Fruit fly (Drosophila melanogaster) whole organism, embryonic: ENCODE results near the gene sra.
A peak's percentile ranks its signal among the peaks of the same experiment; 100 is the strongest.

Experiments
- Asciz ChIP-seq: fragments of 200-800 bp; sonication (Bioruptor generic); optimal IDR thresholded peaks from 2 replicates; lab custom pipeline; 2017; ENCODE audit warnings: missing biosample characterization, mild to moderate bottlenecking, missing genetic modification characterization, missing genetic modification reagents
- BtbVII ChIP-seq: fragments of 200-800 bp; sonication (Bioruptor generic); optimal IDR thresholded peaks from 3 replicates; lab custom pipeline; 2017; ENCODE audit warnings: missing biosample characterization, mild to moderate bottlenecking, missing genetic modification characterization
- CG10321 ChIP-seq: fragments of 200-800 bp; sonication (Bioruptor generic); IDR thresholded peaks from 2 replicates; pipeline ENCODE4 v1.3.6; 2022; ENCODE audit warnings: missing biosample characterization, missing genetic modification characterization
- CG10565 ChIP-seq: fragments of 200-800 bp; sonication (Bioruptor generic); optimal IDR thresholded peaks from 3 replicates; lab custom pipeline; 2016; ENCODE audit warnings: missing biosample characterization, mild to moderate bottlenecking, missing genetic modification characterization
- CG12104 ChIP-seq: fragments of 200-800 bp; sonication (Bioruptor generic); optimal IDR thresholded peaks from 3 replicates; lab custom pipeline; 2016; ENCODE audit warnings: missing biosample characterization, missing genetic modification characterization
- CG13894 ChIP-seq: fragments of 200-800 bp; sonication (Bioruptor generic); optimal IDR thresholded peaks from 3 replicates; lab custom pipeline; 2018; ENCODE audit warnings: missing biosample characterization, mild to moderate bottlenecking, missing genetic modification characterization, moderate library complexity
- CG14014 ChIP-seq: fragments of 200-800 bp; sonication (Bioruptor generic); IDR thresholded peaks from 2 replicates; pipeline ENCODE4 v1.3.6; 2022; ENCODE audit warnings: missing biosample characterization, missing genetic modification characterization
- CG14441 ChIP-seq: fragments of 200-800 bp; sonication (Bioruptor generic); IDR thresholded peaks from 2 replicates; pipeline ENCODE4 v1.3.6; 2022; ENCODE audit warnings: missing biosample characterization, missing genetic modification characterization
- CG15696 ChIP-seq: fragments of 200-800 bp; sonication (Bioruptor generic); optimal IDR thresholded peaks from 2 replicates; lab custom pipeline; 2019; ENCODE audit warnings: missing biosample characterization, mild to moderate bottlenecking, missing genetic modification characterization, moderate library complexity
- CG1602 ChIP-seq: fragments of 200-800 bp; sonication (Bioruptor generic); optimal IDR thresholded peaks from 3 replicates; lab custom pipeline; 2016; ENCODE audit warnings: missing biosample characterization, missing genetic modification characterization
- CG18476 ChIP-seq: fragments of 200-800 bp; sonication (Bioruptor generic); optimal IDR thresholded peaks from 2 replicates; lab custom pipeline; 2016; ENCODE audit warnings: missing biosample characterization, mild to moderate bottlenecking, missing genetic modification characterization
- CG30020 ChIP-seq: fragments of 200-800 bp; optimal IDR thresholded peaks from 2 replicates; lab custom pipeline; 2019; ENCODE audit warnings: missing biosample characterization, mild to moderate bottlenecking, missing genetic modification characterization, moderate library complexity
- CG34224 ChIP-seq: fragments of 200-800 bp; sonication (Bioruptor generic); IDR thresholded peaks from 3 replicates; pipeline ENCODE4 v1.3.6; 2022; ENCODE audit warnings: missing biosample characterization, missing genetic modification characterization; ENCODE audit not compliant: partially characterized antibody
- CG6272 ChIP-seq: fragments of 200-800 bp; sonication (Bioruptor generic); IDR thresholded peaks from 2 replicates; pipeline ENCODE4 v1.3.6; 2022; ENCODE audit warnings: missing biosample characterization, missing genetic modification characterization
- CG6765 ChIP-seq: fragments of 200-800 bp; sonication (Bioruptor generic); optimal IDR thresholded peaks from 3 replicates; lab custom pipeline; 2017; ENCODE audit warnings: missing biosample characterization, mild to moderate bottlenecking, missing genetic modification characterization
- CG7786 ChIP-seq: fragments of 200-800 bp; sonication (Bioruptor generic); optimal IDR thresholded peaks from 2 replicates; lab custom pipeline; 2016; ENCODE audit warnings: missing biosample characterization, missing genetic modification characterization
- CG8924 ChIP-seq: fragments of 200-800 bp; optimal IDR thresholded peaks from 3 replicates; lab custom pipeline; 2019; ENCODE audit warnings: missing biosample characterization, mild to moderate bottlenecking, missing genetic modification characterization, moderate library complexity
- CG9609 ChIP-seq: fragments of 200-800 bp; sonication (Bioruptor generic); optimal IDR thresholded peaks from 3 replicates; lab custom pipeline; 2016; ENCODE audit warnings: missing biosample characterization, missing genetic modification characterization
- CkIIα-i1 ChIP-seq: fragments of 200-800 bp; sonication (Bioruptor generic); IDR thresholded peaks from 2 replicates; pipeline ENCODE4 v1.3.6; 2022; ENCODE audit warnings: missing biosample characterization, missing genetic modification characterization
- Drgx ChIP-seq: fragments of 200-800 bp; sonication (Bioruptor generic); IDR thresholded peaks from 2 replicates; pipeline ENCODE4 v1.3.6; 2022; ENCODE audit warnings: missing biosample characterization, missing genetic modification characterization
- Elba2 ChIP-seq: fragments of 200-800 bp; sonication (Bioruptor generic); optimal IDR thresholded peaks from 3 replicates; lab custom pipeline; 2016; ENCODE audit warnings: missing biosample characterization, missing genetic modification characterization
- Hand ChIP-seq: fragments of 200-800 bp; sonication (Bioruptor generic); optimal IDR thresholded peaks from 2 replicates; lab custom pipeline; 2017; ENCODE audit warnings: mild to moderate bottlenecking, missing biosample characterization, missing genetic modification reagents, missing genetic modification characterization
- Hr78 ChIP-seq, 2 experiments: fragments of 200-800 bp in 1 of 2; fragments of >200 bp in 1 of 2; sonication (Bioruptor generic) in 1 of 2; optimal IDR thresholded peaks; 2 replicates each; lab custom pipeline; 2017 to 2019; ENCODE audit warnings: missing biosample characterization in 2 of 2, missing genetic modification characterization in 2 of 2, mild to moderate bottlenecking in 1 of 2, moderate library complexity in 1 of 2
- Hsf ChIP-seq: fragments of 200-800 bp; sonication (Bioruptor generic); optimal IDR thresholded peaks from 3 replicates; lab custom pipeline; 2016; ENCODE audit warnings: missing biosample characterization, missing genetic modification characterization
- MTF-1 ChIP-seq: fragments of 200-800 bp; sonication (Bioruptor generic); optimal IDR thresholded peaks from 2 replicates; lab custom pipeline; 2018; ENCODE audit warnings: missing biosample characterization, mild to moderate bottlenecking, missing genetic modification characterization, borderline replicate concordance
- Meics ChIP-seq: fragments of 200-800 bp; sonication (Bioruptor generic); optimal IDR thresholded peaks from 2 replicates; lab custom pipeline; 2017; ENCODE audit warnings: missing biosample characterization, mild to moderate bottlenecking, missing genetic modification characterization
- Mrtf ChIP-seq: fragments of 200-800 bp; sonication (Bioruptor generic); IDR thresholded peaks from 3 replicates; pipeline ENCODE4 v1.3.6; 2022; ENCODE audit warnings: missing biosample characterization, missing genetic modification characterization
- NC2α ChIP-seq: fragments of 200-800 bp; sonication (Bioruptor generic); optimal IDR thresholded peaks from 2 replicates; lab custom pipeline; 2016; ENCODE audit warnings: missing biosample characterization, missing genetic modification characterization
- Nf-YA ChIP-seq: fragments of 200-800 bp; sonication (Bioruptor generic); IDR thresholded peaks from 2 replicates; pipeline ENCODE4 v1.3.6; 2022; ENCODE audit warnings: missing biosample characterization, missing genetic modification characterization
- Pdp1 ChIP-seq, 2 experiments: fragments of 200-800 bp; sonication (Bioruptor generic); optimal IDR thresholded peaks; 3 replicates each; lab custom pipeline; 2016; ENCODE audit warnings: missing biosample characterization in 2 of 2, missing genetic modification characterization in 2 of 2, mild to moderate bottlenecking in 1 of 2, moderate library complexity in 1 of 2
- Ptx1 ChIP-seq: fragments of 200-800 bp; sonication (Bioruptor generic); IDR thresholded peaks from 2 replicates; pipeline ENCODE4 v1.3.6; 2022; ENCODE audit warnings: missing biosample characterization, missing genetic modification characterization
- Sox100B ChIP-seq: fragments of 200-800 bp; sonication (Bioruptor generic); optimal IDR thresholded peaks from 3 replicates; lab custom pipeline; 2018; ENCODE audit warnings: missing biosample characterization, mild to moderate bottlenecking, missing genetic modification characterization
- ac ChIP-seq: fragments of 200-800 bp; sonication (Bioruptor generic); optimal IDR thresholded peaks from 3 replicates; lab custom pipeline; 2017; ENCODE audit warnings: missing biosample characterization, mild to moderate bottlenecking, missing genetic modification characterization
- br ChIP-seq: fragments of >200 bp; optimal IDR thresholded peaks from 2 replicates; lab custom pipeline; 2017
- cato ChIP-seq: fragments of 200-800 bp; sonication (Bioruptor generic); optimal IDR thresholded peaks from 2 replicates; lab custom pipeline; 2016; ENCODE audit warnings: missing biosample characterization, missing genetic modification characterization, borderline replicate concordance
- dpn ChIP-seq, 2 experiments: fragments of 200-800 bp; sonication (Bioruptor generic); optimal IDR thresholded peaks; 3 replicates each; lab custom pipeline; 2016; ENCODE audit warnings: missing biosample characterization in 2 of 2, missing genetic modification characterization in 2 of 2
- esg ChIP-seq: fragments of 200-800 bp; sonication (Bioruptor generic); conservative IDR thresholded peaks from 2 replicates; pipeline ENCODE4 v1.3.6; 2022; ENCODE audit warnings: missing biosample characterization, missing genetic modification characterization
- fd102C ChIP-seq: fragments of 200-800 bp; sonication (Bioruptor generic); optimal IDR thresholded peaks from 2 replicates; lab custom pipeline; 2018; ENCODE audit warnings: missing biosample characterization, mild to moderate bottlenecking, missing genetic modification characterization, moderate library complexity
- ftz-f1 ChIP-seq: fragments of 200-800 bp; sonication (Bioruptor generic); optimal IDR thresholded peaks from 2 replicates; lab custom pipeline; 2016; ENCODE audit warnings: missing biosample characterization, missing genetic modification characterization
- grau ChIP-seq: fragments of 200-800 bp; optimal IDR thresholded peaks from 3 replicates; lab custom pipeline; 2019; ENCODE audit warnings: missing biosample characterization, mild to moderate bottlenecking, missing genetic modification characterization, moderate library complexity
- lab ChIP-seq: fragments of 200-800 bp; sonication (Bioruptor generic); optimal IDR thresholded peaks from 3 replicates; lab custom pipeline; 2017; ENCODE audit warnings: missing biosample characterization, missing genetic modification characterization, mild to moderate bottlenecking, moderate library complexity, missing genetic modification reagents
- odd ChIP-seq: fragments of 200-800 bp; sonication (Bioruptor generic); optimal IDR thresholded peaks from 2 replicates; lab custom pipeline; 2017; ENCODE audit warnings: missing biosample characterization, mild to moderate bottlenecking, missing genetic modification characterization
- org-1 ChIP-seq: fragments of 200-800 bp; sonication (Bioruptor generic); optimal IDR thresholded peaks from 2 replicates; lab custom pipeline; 2017; ENCODE audit warnings: missing biosample characterization, missing genetic modification characterization
- prd ChIP-seq, 3 experiments: fragments of >200 bp in 2 of 3; fragments of 200-800 bp in 1 of 3; sonication (Bioruptor generic) in 1 of 3; optimal IDR thresholded peaks in 2 of 3; IDR thresholded peaks in 1 of 3; 2 replicates in 2 of 3; 3 replicates in 1 of 3; pipeline versions ENCODE4 v1.3.6 to Lab custom; 2017 to 2022; ENCODE audit warnings: missing biosample characterization in 1 of 3, missing genetic modification characterization in 1 of 3
- schlank ChIP-seq: fragments of 200-800 bp; sonication (Bioruptor generic); optimal IDR thresholded peaks from 2 replicates; lab custom pipeline; 2018; ENCODE audit warnings: missing biosample characterization, mild to moderate bottlenecking, missing genetic modification characterization
- tap ChIP-seq: fragments of 200-800 bp; optimal IDR thresholded peaks from 3 replicates; lab custom pipeline; 2019; ENCODE audit warnings: missing biosample characterization, mild to moderate bottlenecking, missing genetic modification characterization, moderate library complexity
- tna ChIP-seq: fragments of 200-800 bp; sonication (Bioruptor generic); IDR thresholded peaks from 2 replicates; pipeline ENCODE4 v1.3.6; 2022; ENCODE audit warnings: missing biosample characterization, missing genetic modification characterization; ENCODE audit not compliant: partially characterized antibody
- tx ChIP-seq: fragments of 200-800 bp; sonication (Bioruptor generic); optimal IDR thresholded peaks from 2 replicates; lab custom pipeline; 2016; ENCODE audit warnings: missing biosample characterization, missing genetic modification characterization

sra gene

DNA sequence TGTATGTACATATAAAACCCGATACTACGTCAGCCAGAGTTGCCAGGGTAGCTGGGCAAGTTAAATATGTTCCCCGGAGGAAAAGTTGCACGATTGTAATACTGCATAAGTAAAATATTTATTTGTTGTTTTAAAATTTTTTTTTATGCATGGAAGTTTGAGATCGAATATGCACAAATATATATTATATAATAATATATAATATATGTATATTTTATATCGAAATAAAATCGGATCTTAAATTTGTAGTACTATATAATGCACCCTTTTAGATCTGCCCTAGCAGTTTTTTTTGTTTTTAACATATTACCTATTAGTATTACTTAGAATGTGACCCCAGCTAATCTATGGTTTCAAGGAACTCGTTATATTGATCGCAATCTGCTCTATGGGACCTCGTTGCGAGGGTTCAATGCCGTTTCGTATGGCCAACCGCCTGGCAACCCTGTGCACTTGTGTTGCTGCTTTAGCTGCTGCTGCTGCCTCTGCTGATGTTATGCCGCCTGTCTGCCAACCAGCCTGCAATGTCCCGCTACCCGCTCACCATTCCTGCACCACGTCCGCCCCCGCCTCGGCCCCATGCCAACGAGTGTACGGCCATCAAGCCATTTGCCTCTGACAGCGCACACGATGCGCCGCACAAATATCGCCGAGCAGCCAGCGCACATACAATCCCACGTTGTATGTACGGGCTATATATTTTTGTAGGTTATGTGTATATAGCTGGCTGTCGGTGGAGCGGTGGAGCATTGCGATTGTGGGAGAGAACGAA is 49.3 kb downstream of the sra start (continued):
- peak; percentile 79 for TF ChIP-seq CG12104
- TF ChIP-seq ftz-f1: peak; percentile 98
- peak; percentile 26 for TF ChIP-seq NC2α (GFP tag; lab: Kevin White, UChicago)
- TF ChIP-seq grau (tag; lab: Kevin White, UChicago): peak; percentile 90
- TF ChIP-seq CkIIα-i1 (GFP tag; lab: Robert Waterston, UW): no peak
- TF ChIP-seq ac: peak; percentile 79
- peak; percentile 93 for TF ChIP-seq CG8924 (tag; lab: Kevin White, UChicago)
- peak; percentile 90 for TF ChIP-seq CG15696 (tag; lab: Kevin White, UChicago)
- peak; percentile 84 for TF ChIP-seq CG7786 (GFP tag; lab: Kevin White, UChicago)
- TF ChIP-seq CG34224 (GFP tag; lab: Robert Waterston, UW): no peak
- TF ChIP-seq CG30020 (tag; lab: Kevin White, UChicago): peak; percentile 82
- peak; percentile 81 for TF ChIP-seq lab
- TF ChIP-seq Sox100B: peak; percentile 98
- no peak for TF ChIP-seq Nf-YA (GFP tag; lab: Robert Waterston, UW)
- TF ChIP-seq Pdp1 (GFP tag; optimal IDR thresholded peaks at IDR 0.05; lab: Kevin White, UChicago): peak; percentile 48 to 98
- no peak for TF ChIP-seq prd (optimal IDR thresholded peaks at IDR 0.05; lab: Kevin White, UChicago)
- no peak for TF ChIP-seq prd (GFP tag; IDR thresholded peaks at IDR 0.05; lab: Robert Waterston, UW)
- TF ChIP-seq CG13894 (tag; lab: Kevin White, UChicago): no peak
- TF ChIP-seq CG10321 (GFP tag; lab: Robert Waterston, UW): no peak
- TF ChIP-seq tap (tag; lab: Kevin White, UChicago): peak; percentile 60
- no peak for TF ChIP-seq esg (GFP tag; lab: Robert Waterston, UW)
- peak; percentile 90 for TF ChIP-seq org-1 (GFP tag; lab: Kevin White, UChicago)
- peak; percentile 62 for TF ChIP-seq tx (GFP tag; lab: Kevin White, UChicago)
- TF ChIP-seq Hsf: peak; percentile 59
- peak; percentile 22 for TF ChIP-seq MTF-1
- peak; percentile 10 for TF ChIP-seq schlank (tag; lab: Kevin White, UChicago)
- peak; percentile 94 for TF ChIP-seq CG6765
- peak; percentile 76 for TF ChIP-seq CG6272
- TF ChIP-seq odd: peak; percentile 96
- TF ChIP-seq br (lab: Kevin White, UChicago): no peak
- peak; percentile 79 for TF ChIP-seq CG18476 (GFP tag; lab: Kevin White, UChicago)
- TF ChIP-seq Asciz: peak; percentile 92
- TF ChIP-seq dpn (GFP tag; optimal IDR thresholded peaks at IDR 0.05; lab: Kevin White, UChicago): peak in 1 of 2 experiments; percentile 78
- TF ChIP-seq CG10565 (GFP tag; lab: Kevin White, UChicago): peak; percentile 37
- no peak for TF ChIP-seq CG14014 (GFP tag; lab: Robert Waterston, UW)
- peak; percentile 13 for TF ChIP-seq Elba2 (GFP tag; lab: Kevin White, UChicago)
- TF ChIP-seq fd102C (GFP tag; lab: Kevin White, UChicago): no peak
- peak; percentile 92 for TF ChIP-seq BtbVII (GFP tag; lab: Kevin White, UChicago)
- TF ChIP-seq Ptx1 (GFP tag; lab: Robert Waterston, UW): no peak
- TF ChIP-seq Drgx (GFP tag; lab: Robert Waterston, UW): no peak
- TF ChIP-seq Mrtf (GFP tag; lab: Robert Waterston, UW): no peak
- peak; percentile 61 for TF ChIP-seq CG9609 (GFP tag; lab: Kevin White, UChicago)
- TF ChIP-seq CG14441: no peak
- no peak for TF ChIP-seq tna (GFP tag; lab: Robert Waterston, UW)
- TF ChIP-seq Hr78 (GFP tag; optimal IDR thresholded peaks at IDR 0.05; lab: Kevin White, UChicago): peak in 1 of 2 experiments; percentile 94
- peak; percentile 85 for TF ChIP-seq CG1602 (GFP tag; lab: Kevin White, UChicago)
- peak; percentile 94 for TF ChIP-seq Hand (GFP tag; lab: Kevin White, UChicago)
- peak; percentile 97 for TF ChIP-seq Meics (GFP tag; lab: Kevin White, UChicago)
- peak; percentile 73 for TF ChIP-seq cato (GFP tag; lab: Kevin White, UChicago)
